Fruit fly (Drosophila melanogaster): ENCODE measurements around the gene CG14881.

The CG14881 gene

dm6 chr3R:16434599-16434998 is at the start of gene CG14881:
Gene CG14881, plus strand, starts transcription at chr3R:16434899.
- no peak for TF ChIP-seq CG7045 (GFP tag; optimal IDR thresholded peaks at IDR 0.05)
- no peak for TF ChIP-seq CG33017 (tag; optimal IDR thresholded peaks at IDR 0.05)

- TF ChIP-seq cnc (optimal IDR thresholded peaks at IDR 0.05) (no peak), CG33017 (tag; optimal IDR thresholded peaks at IDR 0.05) (no peak), cic (GFP tag; optimal IDR thresholded peaks at IDR 0.05) (no peak), Mnt (GFP tag; optimal IDR thresholded peaks at IDR 0.05) (no peak), CG5204 (GFP tag; optimal IDR thresholded peaks at IDR 0.05) (no peak), Clk (GFP tag; optimal IDR thresholded peaks at IDR 0.05) (no peak), bab1 (GFP tag; optimal IDR thresholded peaks at IDR 0.05) (no peak), CG1620 (GFP tag; optimal IDR thresholded peaks at IDR 0.05) (no peak), CG7101 (tag; optimal IDR thresholded peaks at IDR 0.05) (no peak)
Measured at dm6 chr3R:16385586-16385985, 49.1 kb upstream of the CG14881 start.

dm6 chr3R:16387039-16387438 is 47.7 kb upstream of the CG14881 start:
- TF ChIP-seq cic (GFP tag; optimal IDR thresholded peaks at IDR 0.05) = no peak
- TF ChIP-seq CG5204 (GFP tag; optimal IDR thresholded peaks at IDR 0.05) = no peak
- TF ChIP-seq CG7045 (GFP tag; optimal IDR thresholded peaks at IDR 0.05) = no peak
- no peak for TF ChIP-seq Hr96 (GFP tag; optimal IDR thresholded peaks at IDR 0.05)
- no peak for TF ChIP-seq CG14711 (tag; optimal IDR thresholded peaks at IDR 0.05)
- no peak for TF ChIP-seq Clk (GFP tag; optimal IDR thresholded peaks at IDR 0.05)
- no peak for TF ChIP-seq CG12768 (GFP tag; optimal IDR thresholded peaks at IDR 0.05)
- no peak for TF ChIP-seq kay (GFP tag; ENCODE audit: borderline replicate concordance)

- TF ChIP-seq CG11617 (GFP tag; optimal IDR thresholded peaks at IDR 0.05) (no peak), tj (GFP tag; optimal IDR thresholded peaks at IDR 0.05) (no peak), Mnt (GFP tag; optimal IDR thresholded peaks at IDR 0.05) (no peak), CG14711 (tag; optimal IDR thresholded peaks at IDR 0.05) (no peak), Crg-1 (GFP tag; optimal IDR thresholded peaks at IDR 0.05) (no peak), kay (GFP tag; ENCODE audit: borderline replicate concordance) (no peak), CG5204 (GFP tag; optimal IDR thresholded peaks at IDR 0.05) (no peak), CG7101 (tag; optimal IDR thresholded peaks at IDR 0.05) (no peak), Clk (GFP tag; optimal IDR thresholded peaks at IDR 0.05) (no peak), Hr96 (GFP tag; optimal IDR thresholded peaks at IDR 0.05) (no peak), pad (GFP tag; optimal IDR thresholded peaks at IDR 0.05) (no peak), cnc (optimal IDR thresholded peaks at IDR 0.05) (no peak), CG33017 (tag; optimal IDR thresholded peaks at IDR 0.05) (no peak), CG12768 (GFP tag; optimal IDR thresholded peaks at IDR 0.05) (no peak), CG1620 (GFP tag; optimal IDR thresholded peaks at IDR 0.05) (no peak), CG7045 (GFP tag; optimal IDR thresholded peaks at IDR 0.05) (no peak), bab1 (GFP tag; optimal IDR thresholded peaks at IDR 0.05) (no peak), ovo (GFP tag; optimal IDR thresholded peaks at IDR 0.05) (no peak)
Measured at dm6 chr3R:16389117-16389516, 45.6 kb upstream of the CG14881 start.

- TF ChIP-seq CG14711 (tag; optimal IDR thresholded peaks at IDR 0.05) = no peak
- no peak for TF ChIP-seq pad (GFP tag; optimal IDR thresholded peaks at IDR 0.05)
- TF ChIP-seq toe (GFP tag; optimal IDR thresholded peaks at IDR 0.05) = no peak
- TF ChIP-seq tj (GFP tag; optimal IDR thresholded peaks at IDR 0.05) = no peak
Measured at dm6 chr3R:16394531-16394930, 40.2 kb upstream of the CG14881 start.

dm6 chr3R:16395448-16395847 is 39.3 kb upstream of the CG14881 start:
- TF ChIP-seq CG7045 (GFP tag; optimal IDR thresholded peaks at IDR 0.05) (no peak), tj (GFP tag; optimal IDR thresholded peaks at IDR 0.05) (no peak), kay (GFP tag; ENCODE audit: borderline replicate concordance) (no peak), Hr96 (GFP tag; optimal IDR thresholded peaks at IDR 0.05) (no peak), cic (GFP tag; optimal IDR thresholded peaks at IDR 0.05) (no peak), CG33017 (tag; optimal IDR thresholded peaks at IDR 0.05) (no peak), ovo (GFP tag; optimal IDR thresholded peaks at IDR 0.05) (no peak), cnc (optimal IDR thresholded peaks at IDR 0.05) (no peak), Clk (GFP tag; optimal IDR thresholded peaks at IDR 0.05) (no peak), Crg-1 (GFP tag; optimal IDR thresholded peaks at IDR 0.05) (no peak), CG11617 (GFP tag; optimal IDR thresholded peaks at IDR 0.05) (no peak), toe (GFP tag; optimal IDR thresholded peaks at IDR 0.05) (no peak), CG5204 (GFP tag; optimal IDR thresholded peaks at IDR 0.05) (no peak), CG14711 (tag; optimal IDR thresholded peaks at IDR 0.05) (no peak), pad (GFP tag; optimal IDR thresholded peaks at IDR 0.05) (no peak)

- TF ChIP-seq Clk (GFP tag; optimal IDR thresholded peaks at IDR 0.05) = no peak
- TF ChIP-seq tj (GFP tag; optimal IDR thresholded peaks at IDR 0.05) = no peak
- no peak for TF ChIP-seq bab1 (GFP tag; optimal IDR thresholded peaks at IDR 0.05)
- TF ChIP-seq CG7045 (GFP tag; optimal IDR thresholded peaks at IDR 0.05) = no peak
- no peak for TF ChIP-seq ovo (GFP tag; optimal IDR thresholded peaks at IDR 0.05)
- no peak for TF ChIP-seq CG7101 (tag; optimal IDR thresholded peaks at IDR 0.05)
- TF ChIP-seq CG14711 (tag; optimal IDR thresholded peaks at IDR 0.05) = no peak
- no peak for TF ChIP-seq cic (GFP tag; optimal IDR thresholded peaks at IDR 0.05)
- no peak for TF ChIP-seq CG5204 (GFP tag; optimal IDR thresholded peaks at IDR 0.05)
Measured at dm6 chr3R:16396565-16396964, 38.1 kb upstream of the CG14881 start.
